Worm (Caenorhabditis elegans) whole organism, young adult: ENCODE data around the gene nep-9.

Source experiments
- B0019.2 ChIP-seq: fragments of 200-800 bp; sonication (Bioruptor generic); conservative IDR thresholded peaks from 2 replicates; pipeline ENCODE4 v1.3.6; 2022; ENCODE audit warnings: missing genetic modification reagents, missing genetic modification characterization, missing compliant biosample characterization
- B0261.1 ChIP-seq: sonication (generic microtip); optimal IDR thresholded peaks from 2 replicates; lab custom pipeline; 2016; ENCODE audit warnings: mild to moderate bottlenecking, missing genetic modification characterization, moderate library complexity, missing compliant biosample characterization
- C06A6.2 ChIP-seq: fragments of 200-800 bp; sonication (Bioruptor generic); conservative IDR thresholded peaks from 2 replicates; pipeline ENCODE4 v1.3.6; 2022; ENCODE audit warnings: missing genetic modification characterization, missing compliant biosample characterization
- D2030.7 ChIP-seq: fragments of 200-800 bp; sonication (Bioruptor generic); IDR thresholded peaks from 2 replicates; pipeline ENCODE4 v1.3.6; 2022; ENCODE audit warnings: missing genetic modification reagents, missing genetic modification characterization, missing compliant biosample characterization
- F10E7.11 ChIP-seq: sonication (generic microtip); optimal IDR thresholded peaks from 2 replicates; lab custom pipeline; 2017; ENCODE audit warnings: mild to moderate bottlenecking, missing genetic modification characterization, moderate library complexity, missing compliant biosample characterization
- F37B4.10 ChIP-seq: fragments of 200-800 bp; sonication (Bioruptor generic); IDR thresholded peaks from 2 replicates; pipeline ENCODE4 v1.3.6; 2022; ENCODE audit warnings: missing genetic modification characterization, missing compliant biosample characterization
- F52B5.7 ChIP-seq: sonication (generic microtip); optimal IDR thresholded peaks from 2 replicates; lab custom pipeline; 2016; ENCODE audit warnings: mild to moderate bottlenecking, missing genetic modification characterization, missing compliant biosample characterization
- F55B11.4 ChIP-seq: sonication (generic microtip); optimal IDR thresholded peaks from 2 replicates; lab custom pipeline; 2016; ENCODE audit warnings: missing compliant biosample characterization, missing genetic modification characterization, borderline replicate concordance; ENCODE audit not compliant: insufficient read depth
- Y67H2A.10 ChIP-seq: fragments of 200-800 bp; sonication (Bioruptor generic); conservative IDR thresholded peaks from 2 replicates; pipeline ENCODE4 v1.3.6; 2022; ENCODE audit warnings: missing genetic modification reagents, missing genetic modification characterization, missing compliant biosample characterization
- aptf-2 ChIP-seq: fragments of 200-800 bp; sonication (Bioruptor generic); conservative IDR thresholded peaks from 2 replicates; pipeline ENCODE4 v1.3.6; 2022; ENCODE audit warnings: missing genetic modification reagents, missing genetic modification characterization, missing compliant biosample characterization
- cebp-1 ChIP-seq, 2 experiments: fragments of 200-800 bp in 1 of 2; sonication (Bioruptor generic) in 1 of 2; sonication (generic microtip) in 1 of 2; IDR thresholded peaks in 1 of 2; optimal IDR thresholded peaks in 1 of 2; 2 replicates each; pipeline versions ENCODE4 v1.3.6 to Lab custom; 2017 to 2022; ENCODE audit warnings: missing compliant biosample characterization in 2 of 2, missing genetic modification characterization in 2 of 2, mild to moderate bottlenecking in 1 of 2, missing genetic modification reagents in 1 of 2, moderate library complexity in 1 of 2
- cebp-2 ChIP-seq: fragments of 200-800 bp; sonication (Bioruptor generic); IDR thresholded peaks from 2 replicates; pipeline ENCODE4 v1.3.6; 2022; ENCODE audit warnings: missing genetic modification characterization, missing compliant biosample characterization
- ceh-100 ChIP-seq: fragments of 200-800 bp; sonication (Bioruptor generic); IDR thresholded peaks from 2 replicates; pipeline ENCODE4 v1.3.6; 2022; ENCODE audit warnings: missing genetic modification reagents, missing genetic modification characterization, missing compliant biosample characterization
- ceh-27 ChIP-seq: fragments of 200-800 bp; sonication (Bioruptor generic); optimal IDR thresholded peaks from 2 replicates; lab custom pipeline; 2018; ENCODE audit warnings: mild to moderate bottlenecking, missing genetic modification characterization, moderate library complexity, missing compliant biosample characterization
- egl-44 ChIP-seq: fragments of 200-800 bp; sonication (Bioruptor generic); IDR thresholded peaks from 2 replicates; pipeline ENCODE4 v1.3.6; 2022; ENCODE audit warnings: missing genetic modification reagents, missing genetic modification characterization, missing compliant biosample characterization
- ekl-4 ChIP-seq: fragments of 200-800 bp; sonication (Bioruptor generic); IDR thresholded peaks from 2 replicates; pipeline ENCODE4 v1.3.6; 2022; ENCODE audit warnings: missing genetic modification reagents, missing genetic modification characterization, missing compliant biosample characterization
- hlh-12 ChIP-seq: sonication (generic microtip); optimal IDR thresholded peaks from 2 replicates; lab custom pipeline; 2016; ENCODE audit warnings: missing genetic modification characterization, missing compliant biosample characterization
- hmg-1.2 ChIP-seq: fragments of 200-800 bp; sonication (Bioruptor generic); IDR thresholded peaks from 2 replicates; pipeline ENCODE4 v1.3.6; 2022; ENCODE audit warnings: missing genetic modification reagents, missing genetic modification characterization, missing compliant biosample characterization
- hrde-1 ChIP-seq: sonication (generic microtip); optimal IDR thresholded peaks from 2 replicates; lab custom pipeline; 2016; ENCODE audit warnings: missing genetic modification characterization, mild to moderate bottlenecking, missing compliant biosample characterization, moderate library complexity, missing genotype, missing genetic modification reagents, borderline replicate concordance
- lag-1 ChIP-seq: fragments of 200-800 bp; sonication (Bioruptor generic); IDR thresholded peaks from 2 replicates; pipeline ENCODE4 v1.3.6; 2022; ENCODE audit warnings: missing genetic modification reagents, missing genetic modification characterization, missing compliant biosample characterization
- lin-35 ChIP-seq, 3 experiments: fragments of 150-350 bp in 2 of 3; sonication (generic microtip) in 1 of 3; optimal IDR thresholded peaks; 2 replicates each; lab custom pipeline; 2014 to 2018; ENCODE audit warnings: missing biosample characterization in 3 of 3, missing genetic modification characterization in 3 of 3, missing genetic modification reagents in 3 of 3
- lsy-27 ChIP-seq: sonication (generic microtip); optimal IDR thresholded peaks from 2 replicates; lab custom pipeline; 2017; ENCODE audit warnings: missing genetic modification characterization, mild to moderate bottlenecking, missing compliant biosample characterization, antibody characterized with exemption, missing genotype, borderline replicate concordance; ENCODE audit not compliant: insufficient read depth
- mel-28 ChIP-seq: sonication (generic microtip); optimal IDR thresholded peaks from 2 replicates; lab custom pipeline; 2016; ENCODE audit warnings: borderline replicate concordance, mild to moderate bottlenecking, missing genetic modification characterization, missing compliant biosample characterization
- nfya-2 ChIP-seq: fragments of 200-800 bp; sonication (Bioruptor generic); IDR thresholded peaks from 2 replicates; pipeline ENCODE4 v1.3.6; 2022; ENCODE audit warnings: missing genetic modification reagents, missing genetic modification characterization, missing compliant biosample characterization
- nhr-120 ChIP-seq: fragments of 200-800 bp; sonication (Bioruptor generic); IDR thresholded peaks from 2 replicates; pipeline ENCODE4 v1.3.6; 2022; ENCODE audit warnings: missing genetic modification characterization, missing compliant biosample characterization
- nhr-27 ChIP-seq: fragments of 200-800 bp; sonication (Bioruptor generic); optimal IDR thresholded peaks from 2 replicates; lab custom pipeline; 2018; ENCODE audit warnings: mild to moderate bottlenecking, missing genetic modification characterization, moderate library complexity, missing compliant biosample characterization
- repo-1 ChIP-seq: sonication (generic microtip); optimal IDR thresholded peaks from 2 replicates; lab custom pipeline; 2017; ENCODE audit warnings: mild to moderate bottlenecking, missing genetic modification characterization, missing compliant biosample characterization
- sea-2 ChIP-seq: fragments of 200-800 bp; sonication (Bioruptor generic); IDR thresholded peaks from 2 replicates; pipeline ENCODE4 v1.3.6; 2022; ENCODE audit warnings: missing genetic modification characterization, missing compliant biosample characterization
- snpc-4 ChIP-seq, 5 experiments: fragments of 150-350 bp in 1 of 5; sonication (generic microtip) in 4 of 5; optimal IDR thresholded peaks; 2 replicates each; lab custom pipeline; 2014 to 2018; ENCODE audit warnings: missing genetic modification characterization in 5 of 5, missing biosample characterization in 3 of 5, antibody characterized with exemption in 2 of 5, mild to moderate bottlenecking in 2 of 5, missing compliant biosample characterization in 2 of 5, missing genotype in 2 of 5, moderate library complexity in 2 of 5, missing genetic modification reagents in 1 of 5
- somi-1 ChIP-seq: fragments of 200-800 bp; sonication (Bioruptor generic); optimal IDR thresholded peaks from 2 replicates; lab custom pipeline; 2018; ENCODE audit warnings: mild to moderate bottlenecking, missing genetic modification characterization, missing compliant biosample characterization
- tbp1 ChIP-seq: fragments of 200-800 bp; sonication (Bioruptor generic); optimal IDR thresholded peaks from 2 replicates; lab custom pipeline; 2018; ENCODE audit warnings: mild to moderate bottlenecking, missing genetic modification characterization, missing compliant biosample characterization
- xnd-1 ChIP-seq: sonication (generic microtip); optimal IDR thresholded peaks from 2 replicates; lab custom pipeline; 2016; ENCODE audit warnings: missing genotype, missing genetic modification reagents, missing genetic modification characterization, missing compliant biosample characterization

Gene nep-9

ce11 chrII:3425433-3425832 is 26.3 kb upstream of the nep-9 start, which contains the start of gene nep-11:
Gene nep-11 (minus strand): TSS chrII:3425533.
- TF ChIP-seq lag-1 (no peak), nfya-2 (GFP tag; lab: Robert Waterston, UW) (no peak), mel-28 (no peak), snpc-4 (GFP tag; optimal IDR thresholded peaks at IDR 0.05; lab: Kevin White, UChicago) (no peak), snpc-4 (tag; optimal IDR thresholded peaks at IDR 0.05; lab: Kevin White, UChicago) (no peak), F10E7.11 (tag; lab: Kevin White, UChicago) (no peak), hrde-1 (no peak), ceh-100 (GFP tag; lab: Robert Waterston, UW) (no peak), B0019.2 (GFP tag; lab: Robert Waterston, UW) (no peak), cebp-1 (GFP tag; IDR thresholded peaks at IDR 0.05; lab: Robert Waterston, UW) (no peak), cebp-1 (tag; optimal IDR thresholded peaks at IDR 0.05; lab: Kevin White, UChicago) (no peak), tbp1 (no peak), F52B5.7 (tag; lab: Kevin White, UChicago) (no peak), sea-2 (GFP tag; lab: Robert Waterston, UW) (no peak), F55B11.4 (tag; lab: Kevin White, UChicago) (no peak)

- TF ChIP-seq ekl-4 = no peak
- TF ChIP-seq nhr-27 = no peak
- no peak for TF ChIP-seq nhr-120
- TF ChIP-seq ceh-27 = no peak
- peak; percentile 34; the same call in 1 of the 2 replicates for TF ChIP-seq hmg-1.2 (GFP tag; lab: Robert Waterston, UW)
Observed at ce11 chrII:3422938-3423337, 23.8 kb upstream of the nep-9 start.

- TF ChIP-seq F10E7.11 (tag; lab: Kevin White, UChicago) (no peak), cebp-2 (GFP tag; lab: Robert Waterston, UW) (no peak), xnd-1 (tag; lab: Kevin White, UChicago) (no peak), tbp1 (no peak), mel-28 (no peak), B0261.1 (tag; lab: Kevin White, UChicago) (no peak), Y67H2A.10 (GFP tag; lab: Robert Waterston, UW) (no peak), hlh-12 (tag; lab: Kevin White, UChicago) (no peak), repo-1 (tag; lab: Kevin White, UChicago) (no peak), F37B4.10 (no peak), lsy-27 (no peak), C06A6.2 (GFP tag; lab: Robert Waterston, UW) (no peak), somi-1 (GFP tag; lab: Kevin White, UChicago) (no peak), egl-44 (GFP tag; lab: Robert Waterston, UW) (no peak), cebp-1 (GFP tag; IDR thresholded peaks at IDR 0.05; lab: Robert Waterston, UW) (no peak), cebp-1 (tag; optimal IDR thresholded peaks at IDR 0.05; lab: Kevin White, UChicago) (no peak), lin-35 (GFP tag; optimal IDR thresholded peaks at IDR 0.05; lab: Kevin White, UChicago) (no peak)
Observed at ce11 chrII:3416528-3416927, 17.4 kb upstream of the nep-9 start, which contains the start of gene nep-6. Gene nep-6 (plus strand): TSS chrII:3416828.

ce11 chrII:3414383-3414910 is 15.3 kb upstream of the nep-9 start, which contains the start of the genes F18A12.7 and F18A12.2:
Gene F18A12.7 (minus strand): TSS chrII:3414483.
Gene F18A12.2 (plus strand): TSS chrII:3414860.
- TF ChIP-seq D2030.7 (GFP tag; lab: Robert Waterston, UW) = no peak
- TF ChIP-seq aptf-2 (GFP tag; lab: Robert Waterston, UW) = peak; percentile 67; the same call in 1 of the 2 replicates
